Worm (Caenorhabditis elegans) whole organism, L3 larva: ENCODE results near the gene srh-119.

Experiments
- aly-2 ChIP-seq: fragments of 150-350 bp; optimal IDR thresholded peaks from 2 replicates; lab custom pipeline; 2014; ENCODE audit warnings: missing biosample characterization, missing genetic modification characterization
- ama-1 ChIP-seq: fragments of 150-350 bp; optimal IDR thresholded peaks from 2 replicates; lab custom pipeline; 2018
- ceh-16 ChIP-seq: sonication (generic microtip); optimal IDR thresholded peaks from 2 replicates; lab custom pipeline; 2017; ENCODE audit warnings: missing biosample characterization, missing genetic modification characterization
- ceh-82 ChIP-seq: fragments of 150-350 bp; optimal IDR thresholded peaks from 2 replicates; lab custom pipeline; 2014; ENCODE audit warnings: missing biosample characterization, missing genetic modification characterization
- nfya-1 ChIP-seq: sonication (generic microtip); optimal IDR thresholded peaks from 2 replicates; lab custom pipeline; 2017; ENCODE audit warnings: missing genetic modification characterization, mild to moderate bottlenecking, missing compliant biosample characterization, antibody characterized with exemption, moderate library complexity; ENCODE audit not compliant: insufficient read depth
- snpc-4 ChIP-seq: fragments of 150-350 bp; optimal IDR thresholded peaks from 2 replicates; lab custom pipeline; 2014; ENCODE audit warnings: missing biosample characterization, missing genetic modification characterization
- tbx-2 ChIP-seq: sonication (generic microtip); optimal IDR thresholded peaks from 2 replicates; lab custom pipeline; 2016; ENCODE audit warnings: mild to moderate bottlenecking, missing genetic modification characterization, missing compliant biosample characterization

- TF ChIP-seq ceh-82 (tag; lab: Kevin White, UChicago) (no peak), aly-2 (tag; lab: Kevin White, UChicago) (no peak), tbx-2 (tag; lab: Kevin White, UChicago) (no peak), ama-1 (no peak), snpc-4 (no peak), ceh-16 (tag; lab: Kevin White, UChicago) (no peak), nfya-1 (no peak)
Observed at ce11 chrV:16991734-16992133, 19.5 kb downstream of the srh-119 start, which contains the start of gene srz-95.
